Worm (Caenorhabditis elegans) whole organism, young adult: ENCODE results near the gene ubc-8.
"Not testable (repeated sequence)": the region's sequence is repeated elsewhere in the genome, so short reads cannot be mapped to it uniquely, and the experiment has no call there.

ENCODE experiments used
- him-1 ChIP-seq: sonication (generic microtip); optimal IDR thresholded peaks from 2 replicates; lab custom pipeline; 2016; ENCODE audit warnings: missing genotype, missing genetic modification reagents, missing genetic modification characterization, missing compliant biosample characterization
- snpc-4 ChIP-seq, 5 experiments: fragments of 150-350 bp in 1 of 5; sonication (generic microtip) in 4 of 5; optimal IDR thresholded peaks; 2 replicates each; lab custom pipeline; 2014 to 2018; ENCODE audit warnings: missing genetic modification characterization in 5 of 5, missing biosample characterization in 3 of 5, antibody characterized with exemption in 2 of 5, mild to moderate bottlenecking in 2 of 5, missing compliant biosample characterization in 2 of 5, missing genotype in 2 of 5, moderate library complexity in 2 of 5, missing genetic modification reagents in 1 of 5

DNA sequence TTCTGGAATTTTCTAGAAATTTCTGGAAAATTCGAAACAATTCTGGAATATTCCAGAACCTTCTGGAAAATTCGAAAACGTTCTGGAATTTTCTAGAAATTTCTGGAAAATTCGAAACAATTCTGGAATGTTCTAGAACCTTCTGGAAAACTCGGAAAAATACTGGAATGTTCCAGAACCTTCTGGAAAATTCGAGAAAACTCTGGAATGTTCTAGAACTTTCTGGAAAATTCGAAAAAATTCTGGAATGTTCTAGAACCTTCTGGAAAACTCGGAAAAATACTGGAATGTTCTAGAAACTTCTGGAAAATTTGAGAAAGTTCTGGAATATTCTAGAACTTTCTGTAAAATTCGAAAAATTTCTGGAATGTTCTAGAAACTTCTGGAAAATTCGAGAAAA lies 49.0 kb upstream of the ubc-8 start:
- TF ChIP-seq snpc-4 (GFP tag; optimal IDR thresholded peaks at IDR 0.05; lab: Kevin White, UChicago); snpc-4 (tag; optimal IDR thresholded peaks at IDR 0.05; lab: Kevin White, UChicago); him-1 (tag; lab: Kevin White, UChicago): not testable (repeated sequence)
